Worm (Caenorhabditis elegans): ENCODE results near the gene E01G4.6.

- TF ChIP-seq unc-39 (tag; optimal IDR thresholded peaks at IDR 0.05) = no peak
- peak; percentile 80 for TF ChIP-seq elt-3 (tag; optimal IDR thresholded peaks at IDR 0.05)
- peak; percentile 97 for TF ChIP-seq unc-62 (GFP tag; optimal IDR thresholded peaks at IDR 0.05)
Observed at ce11 chrII:13461604-13462375, 20.4 kb upstream of the E01G4.6 start.
